Worm (Caenorhabditis elegans) whole organism, young adult: Measurements from ENCODE around the gene dhps-1.
A peak's percentile ranks its signal among the peaks of the same experiment; 100 is the strongest.

ENCODE experiments used
- B0019.2 ChIP-seq: fragments of 200-800 bp; sonication (Bioruptor generic); conservative IDR thresholded peaks from 2 replicates; pipeline ENCODE4 v1.3.6; 2022; ENCODE audit warnings: missing genetic modification reagents, missing genetic modification characterization, missing compliant biosample characterization
- C06A6.2 ChIP-seq: fragments of 200-800 bp; sonication (Bioruptor generic); conservative IDR thresholded peaks from 2 replicates; pipeline ENCODE4 v1.3.6; 2022; ENCODE audit warnings: missing genetic modification characterization, missing compliant biosample characterization
- D2030.7 ChIP-seq: fragments of 200-800 bp; sonication (Bioruptor generic); IDR thresholded peaks from 2 replicates; pipeline ENCODE4 v1.3.6; 2022; ENCODE audit warnings: missing genetic modification reagents, missing genetic modification characterization, missing compliant biosample characterization
- F22D6.2 ChIP-seq: sonication (generic microtip); optimal IDR thresholded peaks from 2 replicates; lab custom pipeline; 2016; ENCODE audit warnings: mild to moderate bottlenecking, missing genetic modification characterization, missing compliant biosample characterization
- F49E8.2 ChIP-seq: sonication (generic microtip); optimal IDR thresholded peaks from 3 replicates; lab custom pipeline; 2017; ENCODE audit warnings: missing genetic modification characterization, mild to moderate bottlenecking, missing compliant biosample characterization, antibody characterized with exemption, moderate library complexity; ENCODE audit not compliant: insufficient read depth
- K11D2.4 ChIP-seq: fragments of 200-800 bp; sonication (Bioruptor generic); IDR thresholded peaks from 2 replicates; pipeline ENCODE4 v1.3.6; 2022; ENCODE audit warnings: missing genetic modification reagents, missing genetic modification characterization, missing compliant biosample characterization
- K12H6.12 ChIP-seq: fragments of 200-800 bp; sonication (Bioruptor generic); optimal IDR thresholded peaks from 2 replicates; lab custom pipeline; 2018; ENCODE audit warnings: mild to moderate bottlenecking, missing genetic modification characterization, missing compliant biosample characterization
- aptf-2 ChIP-seq: fragments of 200-800 bp; sonication (Bioruptor generic); conservative IDR thresholded peaks from 2 replicates; pipeline ENCODE4 v1.3.6; 2022; ENCODE audit warnings: missing genetic modification reagents, missing genetic modification characterization, missing compliant biosample characterization
- aptf-3 ChIP-seq: fragments of 200-800 bp; sonication (Bioruptor generic); IDR thresholded peaks from 2 replicates; pipeline ENCODE4 v1.3.6; 2022; ENCODE audit warnings: missing genetic modification characterization, missing compliant biosample characterization
- atf-7 ChIP-seq: sonication (generic microtip); optimal IDR thresholded peaks from 2 replicates; lab custom pipeline; 2017; ENCODE audit warnings: mild to moderate bottlenecking, missing genetic modification characterization, missing compliant biosample characterization
- ccch-3 ChIP-seq: fragments of 200-800 bp; sonication (Bioruptor generic); optimal IDR thresholded peaks from 2 replicates; lab custom pipeline; 2018; ENCODE audit warnings: mild to moderate bottlenecking, missing genetic modification characterization, missing compliant biosample characterization
- cebp-1 ChIP-seq, 2 experiments: fragments of 200-800 bp in 1 of 2; sonication (Bioruptor generic) in 1 of 2; sonication (generic microtip) in 1 of 2; IDR thresholded peaks in 1 of 2; optimal IDR thresholded peaks in 1 of 2; 2 replicates each; pipeline versions ENCODE4 v1.3.6 to Lab custom; 2017 to 2022; ENCODE audit warnings: missing compliant biosample characterization in 2 of 2, missing genetic modification characterization in 2 of 2, mild to moderate bottlenecking in 1 of 2, missing genetic modification reagents in 1 of 2, moderate library complexity in 1 of 2
- cebp-2 ChIP-seq: fragments of 200-800 bp; sonication (Bioruptor generic); IDR thresholded peaks from 2 replicates; pipeline ENCODE4 v1.3.6; 2022; ENCODE audit warnings: missing genetic modification characterization, missing compliant biosample characterization
- ceh-100 ChIP-seq: fragments of 200-800 bp; sonication (Bioruptor generic); IDR thresholded peaks from 2 replicates; pipeline ENCODE4 v1.3.6; 2022; ENCODE audit warnings: missing genetic modification reagents, missing genetic modification characterization, missing compliant biosample characterization
- ceh-27 ChIP-seq: fragments of 200-800 bp; sonication (Bioruptor generic); optimal IDR thresholded peaks from 2 replicates; lab custom pipeline; 2018; ENCODE audit warnings: mild to moderate bottlenecking, missing genetic modification characterization, moderate library complexity, missing compliant biosample characterization
- dox-1 ChIP-seq: fragments of 200-800 bp; sonication (Bioruptor generic); IDR thresholded peaks from 2 replicates; pipeline ENCODE4 v1.3.6; 2022; ENCODE audit warnings: missing genetic modification reagents, missing genetic modification characterization, missing compliant biosample characterization
- dpl-1 ChIP-seq: fragments of 150-350 bp; optimal IDR thresholded peaks from 2 replicates; lab custom pipeline; 2014; ENCODE audit warnings: missing biosample characterization, missing genetic modification reagents, missing genetic modification characterization
- him-1 ChIP-seq: sonication (generic microtip); optimal IDR thresholded peaks from 2 replicates; lab custom pipeline; 2016; ENCODE audit warnings: missing genotype, missing genetic modification reagents, missing genetic modification characterization, missing compliant biosample characterization
- hmg-1.2 ChIP-seq: fragments of 200-800 bp; sonication (Bioruptor generic); IDR thresholded peaks from 2 replicates; pipeline ENCODE4 v1.3.6; 2022; ENCODE audit warnings: missing genetic modification reagents, missing genetic modification characterization, missing compliant biosample characterization
- let-526 ChIP-seq: fragments of 200-800 bp; sonication (Bioruptor generic); IDR thresholded peaks from 2 replicates; pipeline ENCODE4 v1.3.6; 2022; ENCODE audit warnings: missing genetic modification reagents, missing genetic modification characterization, missing compliant biosample characterization
- lin-26 ChIP-seq: fragments of 200-800 bp; sonication (Bioruptor generic); IDR thresholded peaks from 2 replicates; pipeline ENCODE4 v1.3.6; 2022; ENCODE audit warnings: missing genetic modification reagents, missing genetic modification characterization, missing compliant biosample characterization
- lin-40 ChIP-seq: sonication (generic microtip); optimal IDR thresholded peaks from 2 replicates; lab custom pipeline; 2016; ENCODE audit warnings: missing genetic modification characterization, mild to moderate bottlenecking, missing compliant biosample characterization, missing genotype, missing genetic modification reagents
- lir-1 ChIP-seq: fragments of 200-800 bp; sonication (Bioruptor generic); conservative IDR thresholded peaks from 2 replicates; pipeline ENCODE4 v1.3.6; 2022; ENCODE audit warnings: missing genetic modification reagents, missing genetic modification characterization, missing compliant biosample characterization
- lsl-1 ChIP-seq: fragments of 200-800 bp; sonication (Bioruptor generic); optimal IDR thresholded peaks from 2 replicates; lab custom pipeline; 2018; ENCODE audit warnings: mild to moderate bottlenecking, missing genetic modification characterization, moderate library complexity, missing compliant biosample characterization
- madf-8 ChIP-seq: fragments of 200-800 bp; sonication (Bioruptor generic); conservative IDR thresholded peaks from 2 replicates; pipeline ENCODE4 v1.3.6; 2022; ENCODE audit warnings: missing genetic modification reagents, missing genetic modification characterization, missing compliant biosample characterization
- mcd-1 ChIP-seq: fragments of 200-800 bp; sonication (Bioruptor generic); IDR thresholded peaks from 2 replicates; pipeline ENCODE4 v1.3.6; 2022; ENCODE audit warnings: missing genetic modification reagents, missing genetic modification characterization, missing compliant biosample characterization
- nfya-1 ChIP-seq: sonication (generic microtip); optimal IDR thresholded peaks from 2 replicates; lab custom pipeline; 2017; ENCODE audit warnings: antibody characterized with exemption, missing compliant biosample characterization, missing genetic modification characterization, borderline replicate concordance; ENCODE audit not compliant: insufficient read depth
- nhr-80 ChIP-seq: sonication (generic microtip); optimal IDR thresholded peaks from 2 replicates; lab custom pipeline; 2016; ENCODE audit warnings: missing genetic modification characterization, missing compliant biosample characterization
- rpc-1 ChIP-seq, 2 experiments: fragments of 150-350 bp in 1 of 2; sonication (generic microtip) in 1 of 2; optimal IDR thresholded peaks; 2 replicates each; lab custom pipeline; 2014 to 2018; ENCODE audit warnings: missing biosample characterization in 1 of 2, missing genetic modification characterization in 1 of 2, missing genetic modification reagents in 1 of 2, missing genotype in 1 of 2
- snpc-3.4 ChIP-seq: sonication (generic microtip); optimal IDR thresholded peaks from 2 replicates; lab custom pipeline; 2017; ENCODE audit warnings: missing genetic modification characterization, mild to moderate bottlenecking, missing compliant biosample characterization, antibody characterized with exemption, moderate library complexity, missing genotype, missing genetic modification reagents
- snpc-4 ChIP-seq, 5 experiments: fragments of 150-350 bp in 1 of 5; sonication (generic microtip) in 4 of 5; optimal IDR thresholded peaks; 2 replicates each; lab custom pipeline; 2014 to 2018; ENCODE audit warnings: missing genetic modification characterization in 5 of 5, missing biosample characterization in 3 of 5, antibody characterized with exemption in 2 of 5, mild to moderate bottlenecking in 2 of 5, missing compliant biosample characterization in 2 of 5, missing genotype in 2 of 5, moderate library complexity in 2 of 5, missing genetic modification reagents in 1 of 5
- somi-1 ChIP-seq: fragments of 200-800 bp; sonication (Bioruptor generic); optimal IDR thresholded peaks from 2 replicates; lab custom pipeline; 2018; ENCODE audit warnings: mild to moderate bottlenecking, missing genetic modification characterization, missing compliant biosample characterization
- ztf-26 ChIP-seq: sonication (generic microtip); optimal IDR thresholded peaks from 2 replicates; lab custom pipeline; 2017; ENCODE audit warnings: missing genetic modification characterization, missing compliant biosample characterization
- ztf-3 ChIP-seq: fragments of 200-800 bp; sonication (Bioruptor generic); optimal IDR thresholded peaks from 2 replicates; lab custom pipeline; 2018; ENCODE audit warnings: mild to moderate bottlenecking, missing genetic modification characterization, missing compliant biosample characterization
- ztf-6 ChIP-seq: fragments of 200-800 bp; sonication (Bioruptor generic); IDR thresholded peaks from 2 replicates; pipeline ENCODE4 v1.3.6; 2022; ENCODE audit warnings: missing genetic modification reagents, missing genetic modification characterization, missing compliant biosample characterization

The dhps-1 gene

ce11 chrII:12040167-12040566 lies 47.4 kb downstream of the dhps-1 start (continued):
- TF ChIP-seq snpc-4 (GFP tag; optimal IDR thresholded peaks at IDR 0.05; lab: Kevin White, UChicago) (no peak), snpc-4 (tag; optimal IDR thresholded peaks at IDR 0.05; lab: Kevin White, UChicago) (peak in 2 of 4 experiments; percentile 5 to 47), nfya-1 (tag; lab: Kevin White, UChicago) (no peak), lir-1 (GFP tag; lab: Robert Waterston, UW) (no peak), let-526 (GFP tag; lab: Robert Waterston, UW) (no peak), B0019.2 (GFP tag; lab: Robert Waterston, UW) (no peak), ccch-3 (no peak), F49E8.2 (tag; lab: Kevin White, UChicago) (no peak)

ce11 chrII:12041116-12041515 lies 48.3 kb downstream of the dhps-1 start:
- no peak for TF ChIP-seq madf-8 (GFP tag; lab: Robert Waterston, UW)
- TF ChIP-seq rpc-1 (optimal IDR thresholded peaks at IDR 0.05; lab: Kevin White, UChicago) = no peak
- no peak for TF ChIP-seq rpc-1 (tag; optimal IDR thresholded peaks at IDR 0.05; lab: Kevin White, UChicago)
- TF ChIP-seq dpl-1 (GFP tag; lab: Kevin White, UChicago) = no peak
- no peak for TF ChIP-seq ztf-6 (GFP tag; lab: Robert Waterston, UW)
- TF ChIP-seq snpc-3.4 = no peak
- TF ChIP-seq ztf-3 (GFP tag; lab: Kevin White, UChicago) = no peak
- no peak for TF ChIP-seq F49E8.2 (tag; lab: Kevin White, UChicago)

DNA sequence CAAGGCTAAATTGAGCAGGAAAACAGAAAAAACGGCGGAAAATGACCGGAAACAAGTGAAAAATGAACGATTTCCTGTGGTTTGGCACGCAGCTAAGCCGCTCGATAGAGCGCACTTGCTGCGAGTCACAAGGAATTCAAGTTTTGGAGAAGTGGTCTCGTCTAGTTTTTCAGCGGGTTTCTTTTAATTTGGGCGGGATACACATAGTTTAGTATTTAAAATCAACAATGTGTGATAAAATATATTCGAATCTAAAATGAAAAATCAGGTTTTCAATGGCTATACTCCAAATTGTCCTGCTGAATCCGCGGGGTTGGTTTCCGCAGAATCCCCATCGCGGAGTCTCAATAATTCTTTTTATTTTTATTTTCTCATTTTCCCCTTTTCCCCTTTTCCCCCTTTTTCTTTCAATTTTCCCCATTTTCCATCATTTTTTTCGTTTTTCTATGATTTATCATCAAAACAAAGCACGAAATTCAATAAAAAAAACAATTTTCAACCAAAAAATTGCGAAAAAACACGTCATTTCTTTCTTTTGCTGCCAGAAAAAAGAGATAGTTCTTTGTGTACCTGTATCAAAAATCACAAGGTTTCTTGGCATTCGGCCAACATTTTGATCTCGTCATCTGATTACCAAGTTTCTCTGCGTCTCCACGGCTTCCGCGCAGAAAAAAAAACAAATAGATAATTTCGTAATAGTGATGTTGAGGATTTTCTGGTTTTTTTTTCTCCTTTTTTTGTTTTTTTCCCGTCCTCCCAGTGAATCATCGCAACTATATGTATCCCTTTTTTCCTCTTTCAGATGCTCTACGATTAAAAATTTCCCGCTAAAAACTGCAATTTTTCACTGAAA lies 49.5 kb downstream of the dhps-1 start, which contains the start of gene ippk-1:
Gene ippk-1, plus strand, starts transcription at position 803 of the 853 bp plus-strand sequence.
- TF ChIP-seq F22D6.2 (tag; lab: Kevin White, UChicago) (peak; percentile 38), K11D2.4 (GFP tag; lab: Robert Waterston, UW) (peak; percentile 68), aptf-2 (GFP tag; lab: Robert Waterston, UW) (0 out of 2 replicates have a peak, but pooled peaks have one; percentile 15), lsl-1 (GFP tag; lab: Kevin White, UChicago) (peak; percentile 31), ceh-27 (GFP tag; lab: Kevin White, UChicago) (no peak), ceh-100 (GFP tag; lab: Robert Waterston, UW) (peak; percentile 92), C06A6.2 (GFP tag; lab: Robert Waterston, UW) (0 out of 2 replicates have a peak, but pooled peaks have one; percentile 41), D2030.7 (GFP tag; lab: Robert Waterston, UW) (peak; percentile 41), lin-40 (tag; lab: Kevin White, UChicago) (peak; percentile 69), cebp-1 (GFP tag; IDR thresholded peaks at IDR 0.05; lab: Robert Waterston, UW) (peak; percentile 88), cebp-1 (tag; optimal IDR thresholded peaks at IDR 0.05; lab: Kevin White, UChicago) (peak; percentile 96), atf-7 (tag; lab: Kevin White, UChicago) (peak; percentile 47), dox-1 (GFP tag; lab: Robert Waterston, UW) (peak; percentile 61), ztf-26 (tag; lab: Kevin White, UChicago) (peak; percentile 66), nhr-80 (tag; lab: Kevin White, UChicago) (peak; percentile 27), ccch-3 (no peak), K12H6.12 (tag; lab: Kevin White, UChicago) (peak; percentile 65), somi-1 (GFP tag; lab: Kevin White, UChicago) (peak; percentile 62), him-1 (tag; lab: Kevin White, UChicago) (no peak), hmg-1.2 (GFP tag; lab: Robert Waterston, UW) (peak; percentile 30; the same call in 1 of the 2 replicates), aptf-3 (GFP tag; lab: Robert Waterston, UW) (no peak), mcd-1 (GFP tag; lab: Robert Waterston, UW) (peak; percentile 86), lin-26 (GFP tag; lab: Robert Waterston, UW) (0 out of 2 replicates have a peak, but pooled peaks have one; percentile 11), cebp-2 (GFP tag; lab: Robert Waterston, UW) (no peak)
